Worm (Caenorhabditis elegans) whole organism, L3 larva: ENCODE measurements around the gene C07A12.18.
A peak's percentile ranks its signal among the peaks of the same experiment; 100 is the strongest.

Experiments
- R02D3.7 ChIP-seq: fragments of 150-350 bp; optimal IDR thresholded peaks from 2 replicates; lab custom pipeline; 2014; ENCODE audit warnings: missing biosample characterization, missing genetic modification characterization
- ZK546.5 ChIP-seq: sonication (generic microtip); optimal IDR thresholded peaks from 2 replicates; lab custom pipeline; 2017; ENCODE audit warnings: missing biosample characterization, missing genetic modification characterization
- aly-2 ChIP-seq: fragments of 150-350 bp; optimal IDR thresholded peaks from 2 replicates; lab custom pipeline; 2014; ENCODE audit warnings: missing biosample characterization, missing genetic modification characterization
- ama-1 ChIP-seq: fragments of 150-350 bp; optimal IDR thresholded peaks from 2 replicates; lab custom pipeline; 2018
- ceh-28 ChIP-seq: fragments of 150-350 bp; optimal IDR thresholded peaks from 2 replicates; lab custom pipeline; 2014; ENCODE audit warnings: missing biosample characterization, missing genetic modification reagents, missing genetic modification characterization
- ceh-82 ChIP-seq: fragments of 150-350 bp; optimal IDR thresholded peaks from 2 replicates; lab custom pipeline; 2014; ENCODE audit warnings: missing biosample characterization, missing genetic modification characterization
- ceh-9 ChIP-seq: sonication (generic microtip); optimal IDR thresholded peaks from 2 replicates; lab custom pipeline; 2018; ENCODE audit warnings: missing biosample characterization, missing genetic modification characterization
- egl-27 ChIP-seq: sonication (generic microtip); optimal IDR thresholded peaks from 4 replicates; lab custom pipeline; 2017; ENCODE audit warnings: missing biosample characterization, missing genetic modification reagents, missing genetic modification characterization
- egl-5 ChIP-seq: fragments of 150-350 bp; optimal IDR thresholded peaks from 2 replicates; lab custom pipeline; 2017; ENCODE audit warnings: missing biosample characterization, missing genetic modification reagents, missing genetic modification characterization, inconsistent platforms
- elt-1 ChIP-seq: fragments of 150-350 bp; optimal IDR thresholded peaks from 2 replicates; lab custom pipeline; 2014; ENCODE audit warnings: missing biosample characterization, missing genetic modification characterization
- elt-2 ChIP-seq: sonication (generic microtip); optimal IDR thresholded peaks from 2 replicates; lab custom pipeline; 2016; ENCODE audit warnings: missing genetic modification reagents, mild to moderate bottlenecking, missing genetic modification characterization, missing compliant biosample characterization
- elt-3 ChIP-seq, 3 experiments: fragments of 150-350 bp in 1 of 3; sonication (generic microtip) in 2 of 3; optimal IDR thresholded peaks; 2 replicates in 2 of 3; 4 replicates in 1 of 3; lab custom pipeline; 2014 to 2017; ENCODE audit warnings: missing biosample characterization in 3 of 3, missing genetic modification characterization in 3 of 3
- eor-1 ChIP-seq, 2 experiments: fragments of 150-350 bp; optimal IDR thresholded peaks; 2 replicates each; lab custom pipeline; 2014 to 2018; ENCODE audit warnings: missing biosample characterization in 2 of 2, missing genetic modification characterization in 2 of 2
- fkh-2 ChIP-seq: fragments of 150-350 bp; optimal IDR thresholded peaks from 2 replicates; lab custom pipeline; 2014; ENCODE audit warnings: missing biosample characterization, missing genetic modification reagents, missing genetic modification characterization
- fos-1 ChIP-seq: fragments of 150-350 bp; optimal IDR thresholded peaks from 2 replicates; lab custom pipeline; 2014; ENCODE audit warnings: missing biosample characterization, missing genetic modification characterization
- jun-1 ChIP-seq: fragments of 150-350 bp; optimal IDR thresholded peaks from 2 replicates; lab custom pipeline; 2014; ENCODE audit warnings: missing biosample characterization, missing genetic modification reagents, missing genetic modification characterization
- lin-15B ChIP-seq: fragments of 150-350 bp; optimal IDR thresholded peaks from 2 replicates; lab custom pipeline; 2014; ENCODE audit warnings: missing biosample characterization, missing genetic modification characterization
- lin-39 ChIP-seq: fragments of 150-350 bp; optimal IDR thresholded peaks from 2 replicates; lab custom pipeline; 2018; ENCODE audit warnings: missing biosample characterization, missing genetic modification reagents, missing genetic modification characterization
- lsy-12 ChIP-seq: sonication (generic microtip); optimal IDR thresholded peaks from 2 replicates; lab custom pipeline; 2016; ENCODE audit warnings: mild to moderate bottlenecking, missing genetic modification characterization, missing compliant biosample characterization
- mml-1 ChIP-seq: fragments of 150-350 bp; sonication (generic microtip); optimal IDR thresholded peaks from 3 replicates; lab custom pipeline; 2014; ENCODE audit warnings: missing biosample characterization, missing genetic modification characterization
- nfya-1 ChIP-seq: sonication (generic microtip); optimal IDR thresholded peaks from 2 replicates; lab custom pipeline; 2017; ENCODE audit warnings: missing genetic modification characterization, mild to moderate bottlenecking, missing compliant biosample characterization, antibody characterized with exemption, moderate library complexity; ENCODE audit not compliant: insufficient read depth
- nhr-11 ChIP-seq: fragments of 150-350 bp; optimal IDR thresholded peaks from 2 replicates; lab custom pipeline; 2014; ENCODE audit warnings: missing biosample characterization, missing genetic modification characterization
- nhr-12 ChIP-seq: fragments of 150-350 bp; optimal IDR thresholded peaks from 2 replicates; lab custom pipeline; 2014; ENCODE audit warnings: missing biosample characterization, missing genetic modification characterization
- nhr-43 ChIP-seq: sonication (generic microtip); optimal IDR thresholded peaks from 2 replicates; lab custom pipeline; 2016; ENCODE audit warnings: mild to moderate bottlenecking, missing genetic modification characterization, missing compliant biosample characterization; ENCODE audit not compliant: poor library complexity, severe bottlenecking
- nhr-76 ChIP-seq: fragments of 150-350 bp; sonication (generic microtip); optimal IDR thresholded peaks from 5 replicates; lab custom pipeline; 2014; ENCODE audit warnings: missing biosample characterization, missing genetic modification characterization
- nhr-77 ChIP-seq: fragments of 150-350 bp; optimal IDR thresholded peaks from 2 replicates; lab custom pipeline; 2014; ENCODE audit warnings: missing biosample characterization, missing genetic modification characterization
- pha-4 ChIP-seq: fragments of 150-350 bp; optimal IDR thresholded peaks from 2 replicates; lab custom pipeline; 2014; ENCODE audit warnings: missing biosample characterization, missing genetic modification reagents, missing genetic modification characterization
- pqm-1 ChIP-seq: fragments of 150-350 bp; optimal IDR thresholded peaks from 2 replicates; lab custom pipeline; 2017; ENCODE audit warnings: missing biosample characterization, missing genetic modification characterization, inconsistent platforms
- sea-2 ChIP-seq: fragments of 150-350 bp; sonication (generic microtip); optimal IDR thresholded peaks from 4 replicates; lab custom pipeline; 2014; ENCODE audit warnings: missing biosample characterization, missing genetic modification reagents, missing genetic modification characterization
- skn-1 ChIP-seq: fragments of 150-350 bp; optimal IDR thresholded peaks from 2 replicates; lab custom pipeline; 2014; ENCODE audit warnings: missing biosample characterization, missing genetic modification characterization
- snpc-4 ChIP-seq: fragments of 150-350 bp; optimal IDR thresholded peaks from 2 replicates; lab custom pipeline; 2014; ENCODE audit warnings: missing biosample characterization, missing genetic modification characterization
- unc-39 ChIP-seq: sonication (generic microtip); optimal IDR thresholded peaks from 4 replicates; lab custom pipeline; 2017; ENCODE audit warnings: missing biosample characterization, missing genetic modification characterization
- ztf-11 ChIP-seq: fragments of 150-350 bp; optimal IDR thresholded peaks from 2 replicates; lab custom pipeline; 2014; ENCODE audit warnings: missing biosample characterization, missing genetic modification characterization
- ztf-4 ChIP-seq: fragments of 150-350 bp; optimal IDR thresholded peaks from 2 replicates; lab custom pipeline; 2014; ENCODE audit warnings: missing biosample characterization, missing genetic modification characterization

Gene C07A12.18

DNA sequence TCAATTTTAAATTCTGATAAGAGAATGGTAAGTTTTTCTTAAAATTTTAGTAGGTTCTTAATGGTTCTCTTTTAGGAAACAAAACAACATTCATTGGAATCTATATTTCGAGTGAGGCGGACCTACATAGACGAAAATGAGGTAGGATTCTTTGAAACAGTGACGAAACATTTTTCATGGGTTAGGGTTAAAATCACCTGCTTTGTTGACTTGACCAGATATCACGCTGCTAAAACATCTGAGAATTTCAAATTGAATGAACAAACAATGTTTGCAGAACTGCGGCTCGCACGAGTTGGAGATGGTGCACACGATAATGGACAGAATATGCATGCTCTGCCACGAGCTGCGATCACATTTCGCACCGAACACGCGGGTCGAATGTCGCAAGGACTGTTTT is 12.6 kb upstream of the C07A12.18 start:
- no peak for TF ChIP-seq nhr-12 (tag; lab: Kevin White, UChicago)
- TF ChIP-seq ama-1 (lab: Kevin White, UChicago), result no peak
- TF ChIP-seq ztf-4 (tag; lab: Kevin White, UChicago), result no peak
- TF ChIP-seq ceh-82, result no peak
- no peak for TF ChIP-seq ceh-28 (tag; lab: Kevin White, UChicago)
- TF ChIP-seq skn-1 (tag; lab: Kevin White, UChicago), result no peak
- no peak for TF ChIP-seq lin-39 (tag; lab: Kevin White, UChicago)
- TF ChIP-seq snpc-4 (tag; lab: Kevin White, UChicago), result no peak
- TF ChIP-seq pha-4 (tag; lab: Kevin White, UChicago), result no peak
- no peak for TF ChIP-seq nhr-11 (tag; lab: Kevin White, UChicago)
- no peak for TF ChIP-seq fos-1
- no peak for TF ChIP-seq elt-1
- no peak for TF ChIP-seq mml-1
- TF ChIP-seq egl-5, result no peak
- no peak for TF ChIP-seq nfya-1 (tag; lab: Kevin White, UChicago)
- no peak for TF ChIP-seq sea-2
- no peak for TF ChIP-seq ZK546.5 (tag; lab: Kevin White, UChicago)
- TF ChIP-seq lin-15B (tag; lab: Kevin White, UChicago), result no peak

DNA sequence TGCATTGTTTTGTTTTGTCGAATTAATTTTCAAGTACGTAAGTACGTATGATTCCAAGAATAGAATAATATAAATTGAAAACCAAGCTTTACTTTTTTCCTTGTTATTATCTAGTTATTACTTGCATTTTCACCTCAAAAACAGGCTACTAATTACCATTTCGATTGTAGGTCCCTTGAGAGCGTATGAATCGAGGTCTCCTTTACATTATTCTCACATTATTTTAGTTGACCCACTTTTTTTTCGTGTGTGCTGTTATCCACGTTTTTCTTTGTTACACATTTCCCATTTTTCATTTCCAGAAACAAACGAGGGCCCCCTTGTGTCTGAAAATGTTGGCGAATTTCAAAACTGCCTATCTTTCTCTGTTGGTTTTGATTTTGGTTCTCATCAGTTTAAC is 12.2 kb upstream of the C07A12.18 start, which contains the start of gene C05E11.6:
C05E11.6 (plus strand) TSS at position 301 of the 400 bp plus-strand sequence.
- TF ChIP-seq jun-1 (tag; lab: Kevin White, UChicago) (no peak), egl-27 (tag; lab: Kevin White, UChicago) (no peak), nhr-76 (tag; lab: Kevin White, UChicago) (no peak), nhr-77 (tag; lab: Kevin White, UChicago) (no peak), fos-1 (no peak), nhr-43 (tag; lab: Kevin White, UChicago) (no peak), fkh-2 (no peak), unc-39 (tag; lab: Kevin White, UChicago) (no peak), lin-39 (tag; lab: Kevin White, UChicago) (no peak)

DNA sequence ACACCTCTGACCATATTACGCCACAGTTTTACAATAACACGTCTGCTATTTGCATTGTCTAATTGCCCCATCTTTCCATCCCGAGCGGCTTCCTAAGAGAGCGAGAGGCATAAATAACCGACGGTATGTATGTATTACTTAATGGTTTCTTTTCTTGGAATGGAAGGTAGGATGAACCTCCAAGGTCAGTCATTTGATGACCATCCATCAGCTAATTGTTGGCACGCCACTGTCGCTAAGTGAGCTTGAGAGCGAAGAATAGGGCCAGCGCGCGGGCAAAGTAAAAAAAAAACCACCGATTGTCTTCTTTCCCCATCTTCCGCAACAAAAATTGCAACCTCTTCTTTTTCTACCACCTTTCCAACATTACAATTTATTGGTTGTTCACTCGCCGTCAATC is 6.3 kb upstream of the C07A12.18 start:
- TF ChIP-seq eor-1 (tag; optimal IDR thresholded peaks at IDR 0.05; lab: Kevin White, UChicago) (no peak), fkh-2 (no peak), elt-3 (tag; optimal IDR thresholded peaks at IDR 0.05; lab: Kevin White, UChicago) (no peak), pqm-1 (no peak)

DNA sequence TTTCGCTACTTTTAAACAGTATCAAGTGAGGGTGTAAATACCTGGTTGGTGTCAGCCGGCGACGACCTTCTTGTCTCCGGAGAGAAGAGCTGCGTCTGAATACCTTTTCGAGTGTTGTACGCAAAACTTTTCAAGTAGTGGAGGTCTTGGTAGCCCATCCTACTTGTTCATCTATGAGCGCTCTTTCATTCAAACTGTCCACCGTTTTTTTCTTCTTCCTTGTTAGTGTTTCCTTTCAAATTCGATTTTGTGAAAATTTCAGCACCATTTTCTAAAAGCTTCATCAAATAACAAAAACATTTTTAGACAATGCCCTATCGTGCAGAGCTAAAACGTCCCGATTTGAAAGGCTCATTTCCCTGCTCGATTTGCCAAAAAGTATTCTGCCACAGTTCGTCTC is 4.7 kb upstream of the C07A12.18 start, which contains the start of gene ham-2:
ham-2 (plus strand) TSS at position 301 of the 400 bp plus-strand sequence.
- TF ChIP-seq R02D3.7 (tag; lab: Kevin White, UChicago) (no peak), lsy-12 (no peak), elt-2 (tag; lab: Kevin White, UChicago) (no peak), aly-2 (tag; lab: Kevin White, UChicago) (no peak), ztf-11 (no peak), nhr-12 (tag; lab: Kevin White, UChicago) (no peak), jun-1 (tag; lab: Kevin White, UChicago) (no peak)

- TF ChIP-seq ceh-9 (no peak), ztf-4 (tag; lab: Kevin White, UChicago) (no peak), mml-1 (no peak), lin-15B (tag; lab: Kevin White, UChicago) (no peak)
These were observed 3.8 kb upstream of the C07A12.18 start for ce11 chrX:4553491-4553890.

DNA sequence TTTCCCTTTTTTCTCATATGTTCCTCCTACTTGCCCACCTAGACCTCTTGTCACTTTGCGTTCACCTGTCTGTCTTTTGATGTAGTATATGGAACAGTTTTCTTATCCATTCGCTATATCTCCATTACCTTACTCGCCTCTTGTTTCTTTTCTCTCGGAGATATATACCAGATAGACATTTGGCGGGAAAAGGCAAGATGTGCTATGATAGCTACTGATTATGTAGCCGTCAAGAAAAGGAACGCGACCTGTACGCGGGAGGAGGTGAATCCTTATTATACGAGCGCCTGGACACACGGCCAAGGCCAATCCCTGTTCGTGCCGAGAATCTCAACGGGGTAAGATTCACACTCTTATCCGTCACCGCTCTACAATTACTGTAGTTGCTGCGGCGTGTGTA is 3.3 kb upstream of the C07A12.18 start:
- no peak for TF ChIP-seq nhr-11 (tag; lab: Kevin White, UChicago)
- peak; percentile 13 for TF ChIP-seq elt-1
